Fruit fly (Drosophila melanogaster) Kc167 (cell line): ENCODE measurements around the gene Ack.

ENCODE experiments used
- Myc ChIP-seq: fragments of >200 bp; optimal IDR thresholded peaks from 2 replicates; lab custom pipeline; 2017; ENCODE audit warnings: missing external identifiers
- h ChIP-seq: fragments of >200 bp; optimal IDR thresholded peaks from 3 replicates; lab custom pipeline; 2018; ENCODE audit warnings: missing external identifiers
- insv ChIP-seq: fragments of >200 bp; optimal IDR thresholded peaks from 3 replicates; lab custom pipeline; 2018; ENCODE audit warnings: missing external identifiers
- psq ChIP-seq: fragments of >200 bp; optimal IDR thresholded peaks from 2 replicates; lab custom pipeline; 2017; ENCODE audit warnings: missing external identifiers

dm6 chr3L:4159264-4159663, 51.3 kb downstream of the Ack start:
- TF ChIP-seq Myc (no peak), psq (lab: Kevin White, UChicago) (no peak), h (no peak), insv (lab: Kevin White, UChicago) (no peak)
